Fruit fly (Drosophila melanogaster) whole organism, embryonic: Measurements from ENCODE around the gene nAChRalpha5.
A peak's percentile ranks its signal among the peaks of the same experiment; 100 is the strongest.

Source experiments
- Abd-B ChIP-seq: fragments of 200-800 bp; sonication (Bioruptor generic); optimal IDR thresholded peaks from 2 replicates; lab custom pipeline; 2018; ENCODE audit warnings: missing biosample characterization, mild to moderate bottlenecking, missing genetic modification characterization, moderate library complexity
- Adf1 ChIP-seq: fragments of 200-800 bp; sonication (Bioruptor generic); IDR thresholded peaks from 2 replicates; pipeline ENCODE4 v1.3.6; 2022; ENCODE audit warnings: missing biosample characterization, missing genetic modification characterization
- Bgb ChIP-seq: fragments of 200-800 bp; sonication (Bioruptor generic); IDR thresholded peaks from 2 replicates; pipeline ENCODE4 v1.3.6; 2022; ENCODE audit warnings: missing biosample characterization, missing genetic modification characterization; ENCODE audit not compliant: partially characterized antibody
- CG10543 ChIP-seq: fragments of 200-800 bp; sonication (Bioruptor generic); optimal IDR thresholded peaks from 3 replicates; lab custom pipeline; 2017; ENCODE audit warnings: missing biosample characterization, mild to moderate bottlenecking, missing genetic modification characterization, moderate library complexity
- CG10959 ChIP-seq: fragments of 200-800 bp; sonication (Bioruptor generic); IDR thresholded peaks from 2 replicates; pipeline ENCODE4 v1.3.6; 2022; ENCODE audit warnings: missing biosample characterization, missing genetic modification characterization
- CG13894 ChIP-seq: fragments of 200-800 bp; sonication (Bioruptor generic); optimal IDR thresholded peaks from 3 replicates; lab custom pipeline; 2018; ENCODE audit warnings: missing biosample characterization, mild to moderate bottlenecking, missing genetic modification characterization, moderate library complexity
- CG15479 ChIP-seq: fragments of 200-800 bp; sonication (Bioruptor generic); optimal IDR thresholded peaks from 3 replicates; lab custom pipeline; 2019; ENCODE audit warnings: missing biosample characterization, mild to moderate bottlenecking, missing genetic modification characterization, moderate library complexity
- CG1602 ChIP-seq: fragments of 200-800 bp; sonication (Bioruptor generic); optimal IDR thresholded peaks from 3 replicates; lab custom pipeline; 2016; ENCODE audit warnings: missing biosample characterization, missing genetic modification characterization
- CG16863 ChIP-seq: fragments of 200-800 bp; sonication (Bioruptor generic); optimal IDR thresholded peaks from 3 replicates; lab custom pipeline; 2016; ENCODE audit warnings: missing biosample characterization, missing genetic modification characterization
- CG17186 ChIP-seq: fragments of 200-800 bp; sonication (Bioruptor generic); optimal IDR thresholded peaks from 3 replicates; lab custom pipeline; 2017; ENCODE audit warnings: missing biosample characterization, missing genetic modification reagents, missing genetic modification characterization
- CG2889 ChIP-seq: fragments of 200-800 bp; sonication (Bioruptor generic); IDR thresholded peaks from 3 replicates; pipeline ENCODE4 v1.3.6; 2022; ENCODE audit warnings: missing biosample characterization, missing genetic modification characterization
- CG34224 ChIP-seq: fragments of 200-800 bp; sonication (Bioruptor generic); IDR thresholded peaks from 3 replicates; pipeline ENCODE4 v1.3.6; 2022; ENCODE audit warnings: missing biosample characterization, missing genetic modification characterization; ENCODE audit not compliant: partially characterized antibody
- CG5953 ChIP-seq: fragments of 200-800 bp; sonication (Bioruptor generic); IDR thresholded peaks from 2 replicates; pipeline ENCODE4 v1.3.6; 2022; ENCODE audit warnings: missing biosample characterization, missing genetic modification characterization
- CG8765 ChIP-seq: fragments of 200-800 bp; sonication (Bioruptor generic); IDR thresholded peaks from 2 replicates; pipeline ENCODE4 v1.3.6; 2022; ENCODE audit warnings: missing biosample characterization, missing genetic modification characterization
- CG8944 ChIP-seq: fragments of 200-800 bp; sonication (Bioruptor generic); optimal IDR thresholded peaks from 3 replicates; lab custom pipeline; 2016; ENCODE audit warnings: missing biosample characterization, missing genetic modification characterization
- CG9817 ChIP-seq: fragments of 200-800 bp; sonication (Bioruptor generic); optimal IDR thresholded peaks from 2 replicates; lab custom pipeline; 2018; ENCODE audit warnings: missing biosample characterization, mild to moderate bottlenecking, missing genetic modification characterization, moderate library complexity
- CHES-1-like ChIP-seq: fragments of 200-800 bp; sonication (Bioruptor generic); optimal IDR thresholded peaks from 2 replicates; lab custom pipeline; 2016; ENCODE audit warnings: missing biosample characterization, missing genetic modification characterization
- Chrac-16 ChIP-seq: fragments of 200-800 bp; sonication (Bioruptor generic); optimal IDR thresholded peaks from 3 replicates; lab custom pipeline; 2016; ENCODE audit warnings: missing biosample characterization, missing genetic modification characterization
- Dp ChIP-seq: fragments of 200-800 bp; sonication (Bioruptor generic); optimal IDR thresholded peaks from 2 replicates; lab custom pipeline; 2018; ENCODE audit warnings: missing biosample characterization, mild to moderate bottlenecking, missing genetic modification characterization, moderate library complexity
- Gsc ChIP-seq: fragments of 200-800 bp; sonication (Bioruptor generic); IDR thresholded peaks from 2 replicates; pipeline ENCODE4 v1.3.6; 2022; ENCODE audit warnings: missing biosample characterization, missing genetic modification characterization
- H2.0 ChIP-seq: fragments of 200-800 bp; sonication (Bioruptor generic); IDR thresholded peaks from 2 replicates; pipeline ENCODE4 v1.3.6; 2022; ENCODE audit warnings: missing biosample characterization, missing genetic modification characterization
- HLH3B ChIP-seq: fragments of 200-800 bp; sonication (Bioruptor generic); IDR thresholded peaks from 2 replicates; pipeline ENCODE4 v1.3.6; 2022; ENCODE audit warnings: missing biosample characterization, missing genetic modification characterization
- Hand ChIP-seq: fragments of 200-800 bp; sonication (Bioruptor generic); optimal IDR thresholded peaks from 2 replicates; lab custom pipeline; 2017; ENCODE audit warnings: mild to moderate bottlenecking, missing biosample characterization, missing genetic modification reagents, missing genetic modification characterization
- Kr ChIP-seq: fragments of 200-800 bp; sonication (Bioruptor generic); optimal IDR thresholded peaks from 2 replicates; lab custom pipeline; 2017; ENCODE audit warnings: missing biosample characterization, mild to moderate bottlenecking, missing genetic modification characterization
- NC2α ChIP-seq: fragments of 200-800 bp; sonication (Bioruptor generic); optimal IDR thresholded peaks from 2 replicates; lab custom pipeline; 2016; ENCODE audit warnings: missing biosample characterization, missing genetic modification characterization
- Oli ChIP-seq: fragments of 200-800 bp; sonication (Bioruptor generic); optimal IDR thresholded peaks from 2 replicates; lab custom pipeline; 2018; ENCODE audit warnings: missing biosample characterization, mild to moderate bottlenecking, missing genetic modification characterization, moderate library complexity
- Ssrp ChIP-seq: fragments of 200-800 bp; sonication (Bioruptor generic); optimal IDR thresholded peaks from 2 replicates; lab custom pipeline; 2018; ENCODE audit warnings: missing biosample characterization, mild to moderate bottlenecking, missing genetic modification characterization, moderate library complexity
- Taf1 ChIP-seq: fragments of 200-800 bp; sonication (Bioruptor generic); IDR thresholded peaks from 2 replicates; pipeline ENCODE4 v1.3.6; 2022; ENCODE audit warnings: missing biosample characterization, missing genetic modification characterization
- bowl ChIP-seq: fragments of 200-800 bp; sonication (Bioruptor generic); IDR thresholded peaks from 2 replicates; pipeline ENCODE4 v1.3.6; 2022; ENCODE audit warnings: missing biosample characterization, missing genetic modification characterization
- bsh ChIP-seq, 2 experiments: fragments of 200-800 bp; sonication (Bioruptor generic); optimal IDR thresholded peaks; 2 replicates each; lab custom pipeline; 2017 to 2018; ENCODE audit warnings: mild to moderate bottlenecking in 2 of 2, missing biosample characterization in 2 of 2, missing genetic modification characterization in 2 of 2, moderate library complexity in 1 of 2
- cg ChIP-seq: fragments of 200-800 bp; sonication (Bioruptor generic); optimal IDR thresholded peaks from 3 replicates; lab custom pipeline; 2019; ENCODE audit warnings: missing biosample characterization, mild to moderate bottlenecking, missing genetic modification characterization, moderate library complexity
- chif ChIP-seq, 2 experiments: fragments of 200-800 bp; sonication (Bioruptor generic); optimal IDR thresholded peaks; 3 replicates each; lab custom pipeline; 2016; ENCODE audit warnings: missing biosample characterization in 2 of 2, missing genetic modification characterization in 2 of 2
- dmrt99B ChIP-seq: fragments of 200-800 bp; sonication (Bioruptor generic); optimal IDR thresholded peaks from 2 replicates; lab custom pipeline; 2018; ENCODE audit warnings: missing biosample characterization, mild to moderate bottlenecking, missing genetic modification characterization, moderate library complexity
- en ChIP-seq: fragments of 200-800 bp; sonication (Bioruptor generic); optimal IDR thresholded peaks from 2 replicates; lab custom pipeline; 2016; ENCODE audit warnings: missing biosample characterization, missing genetic modification characterization
- hb ChIP-seq: fragments of 200-800 bp; sonication (Bioruptor generic); IDR thresholded peaks from 3 replicates; pipeline ENCODE4 v1.3.6; 2022; ENCODE audit warnings: missing biosample characterization, missing genetic modification characterization; ENCODE audit not compliant: partially characterized antibody
- jigr1 ChIP-seq: fragments of 200-800 bp; sonication (Bioruptor generic); IDR thresholded peaks from 3 replicates; pipeline ENCODE4 v1.3.6; 2022; ENCODE audit warnings: missing biosample characterization, missing genetic modification characterization
- jumu ChIP-seq: fragments of 200-800 bp; sonication (Bioruptor generic); optimal IDR thresholded peaks from 3 replicates; lab custom pipeline; 2016; ENCODE audit warnings: missing biosample characterization, missing genetic modification characterization
- kni ChIP-seq: fragments of 200-800 bp; sonication (Bioruptor generic); optimal IDR thresholded peaks from 3 replicates; lab custom pipeline; 2017; ENCODE audit warnings: mild to moderate bottlenecking, missing biosample characterization, missing genetic modification reagents, missing genetic modification characterization
- lbe ChIP-seq: fragments of 200-800 bp; sonication (Bioruptor generic); optimal IDR thresholded peaks from 2 replicates; lab custom pipeline; 2016; ENCODE audit warnings: missing biosample characterization, mild to moderate bottlenecking, missing genetic modification characterization
- nau ChIP-seq: fragments of 200-800 bp; sonication (Bioruptor generic); optimal IDR thresholded peaks from 3 replicates; lab custom pipeline; 2017; ENCODE audit warnings: missing biosample characterization, mild to moderate bottlenecking, missing genetic modification characterization, missing genetic modification reagents
- nerfin-2 ChIP-seq: fragments of 200-800 bp; sonication (Bioruptor generic); IDR thresholded peaks from 2 replicates; pipeline ENCODE4 v1.3.6; 2022; ENCODE audit warnings: missing biosample characterization, missing genetic modification characterization; ENCODE audit not compliant: partially characterized antibody
- pfk ChIP-seq: fragments of 200-800 bp; sonication (Bioruptor generic); optimal IDR thresholded peaks from 2 replicates; lab custom pipeline; 2018; ENCODE audit warnings: missing biosample characterization, mild to moderate bottlenecking, missing genetic modification characterization, moderate library complexity
- pnt ChIP-seq: fragments of 200-800 bp; sonication (Bioruptor generic); optimal IDR thresholded peaks from 3 replicates; lab custom pipeline; 2016; ENCODE audit warnings: missing biosample characterization, missing genetic modification characterization
- repo ChIP-seq: fragments of 200-800 bp; sonication (Bioruptor generic); optimal IDR thresholded peaks from 2 replicates; lab custom pipeline; 2016; ENCODE audit warnings: missing biosample characterization, missing genetic modification characterization
- ro ChIP-seq: fragments of 200-800 bp; sonication (Bioruptor generic); IDR thresholded peaks from 2 replicates; pipeline ENCODE4 v1.3.6; 2022; ENCODE audit warnings: missing biosample characterization, missing genetic modification characterization
- sr ChIP-seq: fragments of 200-800 bp; sonication (Bioruptor generic); IDR thresholded peaks from 3 replicates; pipeline ENCODE4 v1.3.6; 2022; ENCODE audit warnings: missing biosample characterization, missing genetic modification characterization
- tll ChIP-seq, 2 experiments: fragments of 200-800 bp in 1 of 2; fragments of >200 bp in 1 of 2; sonication (Bioruptor generic) in 1 of 2; optimal IDR thresholded peaks; 2 replicates each; lab custom pipeline; 2017 to 2019; ENCODE audit warnings: missing biosample characterization in 2 of 2, missing genetic modification characterization in 2 of 2, mild to moderate bottlenecking in 1 of 2, moderate library complexity in 1 of 2
- trh ChIP-seq: fragments of 200-800 bp; sonication (Bioruptor generic); optimal IDR thresholded peaks from 2 replicates; lab custom pipeline; 2016; ENCODE audit warnings: missing biosample characterization, missing genetic modification characterization
- unc-4 ChIP-seq: fragments of 200-800 bp; sonication (Bioruptor generic); IDR thresholded peaks from 2 replicates; pipeline ENCODE4 v1.3.6; 2022; ENCODE audit warnings: missing biosample characterization, missing genetic modification characterization; ENCODE audit not compliant: partially characterized antibody
- zfh1 ChIP-seq: fragments of 200-800 bp; sonication (Bioruptor generic); IDR thresholded peaks from 3 replicates; pipeline ENCODE4 v1.3.6; 2022; ENCODE audit warnings: missing biosample characterization, missing genetic modification characterization

nAChRalpha5 gene

DNA sequence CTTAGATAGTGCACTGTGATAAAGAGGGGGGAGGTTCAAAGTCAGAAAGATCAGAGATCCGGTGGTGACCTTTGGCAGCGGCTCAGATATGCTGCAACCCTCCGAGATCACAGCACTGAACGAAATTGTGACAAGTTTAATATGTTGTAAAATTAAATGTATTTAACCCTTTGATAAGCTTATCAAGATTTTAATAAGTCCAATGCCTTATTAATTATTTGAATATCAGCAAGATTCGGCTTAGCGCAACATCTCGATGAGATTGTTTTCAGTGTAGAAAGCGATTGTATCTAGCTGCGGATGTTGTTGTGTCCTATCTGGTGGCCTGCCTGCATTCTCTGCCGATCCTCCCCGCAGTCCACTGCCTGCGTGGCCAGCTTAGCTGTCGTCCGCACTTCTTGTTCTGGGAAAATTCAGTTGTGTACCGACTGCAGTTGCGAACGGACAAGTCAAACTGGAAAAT, 7.2 kb downstream of the nAChRalpha5 start, which contains the start of gene NimC4 (continued):
- TF ChIP-seq H2.0 (peak; percentile 70), CG16863 (GFP tag; lab: Kevin White, UChicago) (peak; percentile 70), kni (peak; percentile 36), HLH3B (GFP tag; lab: Robert Waterston, UW) (peak; percentile 24; the same call in 1 of the 2 replicates), CG10543 (GFP tag; lab: Kevin White, UChicago) (no peak), CG8944 (GFP tag; lab: Kevin White, UChicago) (peak; percentile 78), chif (GFP tag; optimal IDR thresholded peaks at IDR 0.05; lab: Kevin White, UChicago) (peak; percentile 72 to 94), repo (peak; percentile 59), Abd-B (GFP tag; lab: Kevin White, UChicago) (peak; percentile 63), sr (GFP tag; lab: Robert Waterston, UW) (no peak), Taf1 (GFP tag; lab: Robert Waterston, UW) (no peak), CG10959 (GFP tag; lab: Robert Waterston, UW) (peak; percentile 96), Ssrp (peak; percentile 73), NC2α (GFP tag; lab: Kevin White, UChicago) (peak; percentile 57), bsh (GFP tag; optimal IDR thresholded peaks at IDR 0.05; lab: Kevin White, UChicago) (peak in 1 of 2 experiments; percentile 81), CG13894 (tag; lab: Kevin White, UChicago) (no peak), unc-4 (no peak), CG9817 (tag; lab: Kevin White, UChicago) (no peak), hb (GFP tag; lab: Robert Waterston, UW) (no peak), Gsc (GFP tag; lab: Robert Waterston, UW) (peak; percentile 59; the same call in 1 of the 2 replicates), jumu (peak; percentile 84), cg (GFP tag; lab: Kevin White, UChicago) (no peak), CG17186 (GFP tag; lab: Kevin White, UChicago) (peak; percentile 30), Bgb (GFP tag; lab: Robert Waterston, UW) (no peak), Dp (GFP tag; lab: Kevin White, UChicago) (no peak), ro (GFP tag; lab: Robert Waterston, UW) (peak; percentile 30; the same call in 1 of the 2 replicates), Chrac-16 (peak; percentile 89), CG5953 (no peak), nau (GFP tag; lab: Kevin White, UChicago) (no peak), CG34224 (GFP tag; lab: Robert Waterston, UW) (no peak), CG1602 (GFP tag; lab: Kevin White, UChicago) (peak; percentile 85), trh (GFP tag; lab: Kevin White, UChicago) (peak; percentile 58), tll (GFP tag; optimal IDR thresholded peaks at IDR 0.05; lab: Kevin White, UChicago) (peak; percentile 9 to 89), nerfin-2 (GFP tag; lab: Robert Waterston, UW) (no peak), jigr1 (GFP tag; lab: Robert Waterston, UW) (no peak), Hand (GFP tag; lab: Kevin White, UChicago) (no peak), pnt (GFP tag; lab: Kevin White, UChicago) (peak; percentile 84), Kr (GFP tag; lab: Kevin White, UChicago) (peak; percentile 90), Oli (tag; lab: Kevin White, UChicago) (peak; percentile 60), CG8765 (peak; percentile 98), Adf1 (no peak), lbe (GFP tag; lab: Kevin White, UChicago) (no peak), CG2889 (0 out of 3 replicates have a peak, but pooled peaks have one; percentile 27), bowl (GFP tag; lab: Robert Waterston, UW) (no peak), zfh1 (GFP tag; lab: Robert Waterston, UW) (peak; percentile 96), pfk (GFP tag; lab: Kevin White, UChicago) (no peak), dmrt99B (tag; lab: Kevin White, UChicago) (peak; percentile 46), CG15479 (peak; percentile 96), CHES-1-like (GFP tag; lab: Kevin White, UChicago) (peak; percentile 46), en (GFP tag; lab: Kevin White, UChicago) (peak; percentile 64)
